Fruit fly (Drosophila melanogaster) whole organism, embryonic: ENCODE data around the gene SclB.
A peak's percentile ranks its signal among the peaks of the same experiment; 100 is the strongest.

Experiments used
- Bdp1 ChIP-seq: fragments of 200-800 bp; sonication (Bioruptor generic); optimal IDR thresholded peaks from 3 replicates; lab custom pipeline; 2016; ENCODE audit warnings: missing biosample characterization, missing genetic modification characterization
- Bgb ChIP-seq: fragments of 200-800 bp; sonication (Bioruptor generic); IDR thresholded peaks from 2 replicates; pipeline ENCODE4 v1.3.6; 2022; ENCODE audit warnings: missing biosample characterization, missing genetic modification characterization; ENCODE audit not compliant: partially characterized antibody
- CG12391 ChIP-seq: fragments of 200-800 bp; sonication (Bioruptor generic); optimal IDR thresholded peaks from 3 replicates; lab custom pipeline; 2018; ENCODE audit warnings: missing biosample characterization, mild to moderate bottlenecking, missing genetic modification characterization, moderate library complexity
- CG13287 ChIP-seq: fragments of 200-800 bp; sonication (Bioruptor generic); IDR thresholded peaks from 2 replicates; pipeline ENCODE4 v1.3.6; 2022; ENCODE audit warnings: missing biosample characterization, missing genetic modification characterization; ENCODE audit not compliant: partially characterized antibody
- CG1603 ChIP-seq: fragments of 200-800 bp; sonication (Bioruptor generic); optimal IDR thresholded peaks from 2 replicates; lab custom pipeline; 2019; ENCODE audit warnings: missing biosample characterization, mild to moderate bottlenecking, missing genetic modification characterization, moderate library complexity
- CG16813 ChIP-seq: fragments of 200-800 bp; sonication (Bioruptor generic); IDR thresholded peaks from 3 replicates; pipeline ENCODE4 v1.3.6; 2022; ENCODE audit warnings: missing biosample characterization, missing genetic modification characterization; ENCODE audit not compliant: partially characterized antibody
- CG18011 ChIP-seq: fragments of 200-800 bp; sonication (Bioruptor generic); optimal IDR thresholded peaks from 2 replicates; lab custom pipeline; 2017; ENCODE audit warnings: missing biosample characterization, missing genetic modification characterization, mild to moderate bottlenecking, moderate library complexity, missing genotype
- CG2116 ChIP-seq: fragments of 200-800 bp; sonication (Bioruptor generic); optimal IDR thresholded peaks from 3 replicates; lab custom pipeline; 2018; ENCODE audit warnings: missing biosample characterization, mild to moderate bottlenecking, missing genetic modification characterization
- CG2875 ChIP-seq: fragments of 200-800 bp; sonication (Bioruptor generic); optimal IDR thresholded peaks from 2 replicates; lab custom pipeline; 2017; ENCODE audit warnings: missing biosample characterization, mild to moderate bottlenecking, missing genetic modification characterization, missing genetic modification reagents
- CG32772 ChIP-seq: fragments of 200-800 bp; sonication (Bioruptor generic); IDR thresholded peaks from 2 replicates; pipeline ENCODE4 v1.3.6; 2022; ENCODE audit warnings: missing biosample characterization, missing genetic modification characterization
- CG34224 ChIP-seq: fragments of 200-800 bp; sonication (Bioruptor generic); IDR thresholded peaks from 3 replicates; pipeline ENCODE4 v1.3.6; 2022; ENCODE audit warnings: missing biosample characterization, missing genetic modification characterization; ENCODE audit not compliant: partially characterized antibody
- CG3838 ChIP-seq: fragments of 200-800 bp; sonication (Bioruptor generic); optimal IDR thresholded peaks from 3 replicates; lab custom pipeline; 2016; ENCODE audit warnings: missing biosample characterization, missing genetic modification characterization
- CG4617 ChIP-seq: fragments of 200-800 bp; sonication (Bioruptor generic); optimal IDR thresholded peaks from 3 replicates; lab custom pipeline; 2016; ENCODE audit warnings: missing biosample characterization, missing genetic modification characterization, borderline replicate concordance
- CoRest ChIP-seq: fragments of 200-800 bp; sonication (Bioruptor generic); optimal IDR thresholded peaks from 3 replicates; lab custom pipeline; 2018; ENCODE audit warnings: missing biosample characterization, mild to moderate bottlenecking, missing genetic modification characterization, moderate library complexity
- Deaf1 ChIP-seq: fragments of 200-800 bp; optimal IDR thresholded peaks from 3 replicates; lab custom pipeline; 2019; ENCODE audit warnings: missing biosample characterization, mild to moderate bottlenecking, missing genetic modification characterization, moderate library complexity
- Dek ChIP-seq: fragments of 200-800 bp; sonication (Bioruptor generic); optimal IDR thresholded peaks from 3 replicates; lab custom pipeline; 2019; ENCODE audit warnings: missing biosample characterization, mild to moderate bottlenecking, missing genetic modification characterization, moderate library complexity
- Dll ChIP-seq: fragments of 200-800 bp; sonication (Bioruptor generic); IDR thresholded peaks from 4 replicates; pipeline ENCODE4 v1.3.6; 2022; ENCODE audit warnings: missing biosample characterization, missing genetic modification characterization; ENCODE audit not compliant: partially characterized antibody
- Dref ChIP-seq: fragments of 200-800 bp; sonication (Bioruptor generic); IDR thresholded peaks from 2 replicates; pipeline ENCODE4 v1.3.6; 2022; ENCODE audit warnings: missing biosample characterization, missing genetic modification characterization
- Ets97D ChIP-seq: fragments of 200-800 bp; sonication (Bioruptor generic); optimal IDR thresholded peaks from 3 replicates; lab custom pipeline; 2016; ENCODE audit warnings: missing biosample characterization, missing genetic modification characterization
- GATAe ChIP-seq: fragments of 200-800 bp; sonication (Bioruptor generic); conservative IDR thresholded peaks from 2 replicates; pipeline ENCODE4 v1.3.6; 2022; ENCODE audit warnings: missing biosample characterization, missing genetic modification characterization
- HLH4C ChIP-seq: fragments of 200-800 bp; sonication (Bioruptor generic); IDR thresholded peaks from 3 replicates; pipeline ENCODE4 v1.3.6; 2022; ENCODE audit warnings: missing biosample characterization, missing genetic modification characterization; ENCODE audit not compliant: partially characterized antibody
- Hand ChIP-seq: fragments of 200-800 bp; sonication (Bioruptor generic); optimal IDR thresholded peaks from 2 replicates; lab custom pipeline; 2017; ENCODE audit warnings: mild to moderate bottlenecking, missing biosample characterization, missing genetic modification reagents, missing genetic modification characterization
- Nf-YC ChIP-seq: fragments of 200-800 bp; optimal IDR thresholded peaks from 3 replicates; lab custom pipeline; 2019; ENCODE audit warnings: missing biosample characterization, mild to moderate bottlenecking, missing genetic modification characterization, moderate library complexity
- Opbp ChIP-seq: fragments of 200-800 bp; sonication (Bioruptor generic); IDR thresholded peaks from 3 replicates; pipeline ENCODE4 v1.3.6; 2022; ENCODE audit warnings: missing biosample characterization, missing genetic modification characterization; ENCODE audit not compliant: partially characterized antibody
- Rfx ChIP-seq: fragments of 200-800 bp; sonication (Bioruptor generic); IDR thresholded peaks from 2 replicates; pipeline ENCODE4 v1.3.6; 2022; ENCODE audit warnings: missing biosample characterization, missing genetic modification characterization
- Sin3A ChIP-seq: fragments of >200 bp; optimal IDR thresholded peaks from 2 replicates; lab custom pipeline; 2018
- Sry-δ ChIP-seq: fragments of 200-800 bp; sonication (Bioruptor generic); optimal IDR thresholded peaks from 2 replicates; lab custom pipeline; 2016; ENCODE audit warnings: missing biosample characterization, missing genetic modification characterization
- Stat92E ChIP-seq, 3 experiments: fragments of >200 bp in 2 of 3; fragments of 200-800 bp in 1 of 3; sonication (Bioruptor generic) in 1 of 3; optimal IDR thresholded peaks; 2 replicates each; lab custom pipeline; 2017 to 2019; ENCODE audit warnings: missing biosample characterization in 3 of 3, missing genetic modification characterization in 3 of 3, mild to moderate bottlenecking in 1 of 3, moderate library complexity in 1 of 3
- YL-1 ChIP-seq: fragments of 200-800 bp; sonication (Bioruptor generic); optimal IDR thresholded peaks from 3 replicates; lab custom pipeline; 2017; ENCODE audit warnings: missing biosample characterization, mild to moderate bottlenecking, missing genetic modification characterization
- amos ChIP-seq: fragments of 200-800 bp; sonication (Bioruptor generic); IDR thresholded peaks from 2 replicates; pipeline ENCODE4 v1.3.6; 2022; ENCODE audit warnings: missing biosample characterization, missing genetic modification characterization; ENCODE audit not compliant: partially characterized antibody
- ap ChIP-seq: fragments of 200-800 bp; sonication (Bioruptor generic); IDR thresholded peaks from 2 replicates; pipeline ENCODE4 v1.3.6; 2022; ENCODE audit warnings: missing biosample characterization, missing genetic modification characterization
- ato ChIP-seq: fragments of 200-800 bp; sonication (Bioruptor generic); IDR thresholded peaks from 2 replicates; pipeline ENCODE4 v1.3.6; 2022; ENCODE audit warnings: missing biosample characterization, missing genetic modification characterization; ENCODE audit not compliant: partially characterized antibody
- bbx ChIP-seq: fragments of 200-800 bp; sonication (Bioruptor generic); IDR thresholded peaks from 2 replicates; pipeline ENCODE4 v1.3.6; 2022; ENCODE audit warnings: missing biosample characterization, missing genetic modification characterization; ENCODE audit not compliant: partially characterized antibody
- chinmo ChIP-seq: fragments of 200-800 bp; sonication (Bioruptor generic); IDR thresholded peaks from 4 replicates; pipeline ENCODE4 v1.3.6; 2022; ENCODE audit warnings: missing biosample characterization, missing genetic modification characterization; ENCODE audit not compliant: partially characterized antibody
- ci ChIP-seq: fragments of 200-800 bp; sonication (Bioruptor generic); IDR thresholded peaks from 3 replicates; pipeline ENCODE4 v1.3.6; 2022; ENCODE audit warnings: missing biosample characterization, missing genetic modification characterization
- crp ChIP-seq, 2 experiments: fragments of 200-800 bp; sonication (Bioruptor generic); optimal IDR thresholded peaks; 2 replicates in 1 of 2; 3 replicates in 1 of 2; lab custom pipeline; 2017; ENCODE audit warnings: missing biosample characterization in 2 of 2, missing genetic modification characterization in 2 of 2, mild to moderate bottlenecking in 1 of 2, moderate library complexity in 1 of 2
- dan ChIP-seq: fragments of 200-800 bp; sonication (Bioruptor generic); IDR thresholded peaks from 2 replicates; pipeline ENCODE4 v1.3.6; 2022; ENCODE audit warnings: missing biosample characterization, missing genetic modification characterization
- esg ChIP-seq: fragments of 200-800 bp; sonication (Bioruptor generic); conservative IDR thresholded peaks from 2 replicates; pipeline ENCODE4 v1.3.6; 2022; ENCODE audit warnings: missing biosample characterization, missing genetic modification characterization
- eve ChIP-seq, 2 experiments: fragments of >200 bp; optimal IDR thresholded peaks; 2 replicates each; lab custom pipeline; 2017; ENCODE audit warnings: missing biosample characterization in 2 of 2, missing genetic modification characterization in 2 of 2
- exex ChIP-seq: fragments of 200-800 bp; sonication (Bioruptor generic); optimal IDR thresholded peaks from 4 replicates; lab custom pipeline; 2018; ENCODE audit warnings: missing biosample characterization, mild to moderate bottlenecking, missing genetic modification characterization, moderate library complexity
- hbn ChIP-seq: fragments of 200-800 bp; sonication (Bioruptor generic); IDR thresholded peaks from 2 replicates; pipeline ENCODE4 v1.3.6; 2022; ENCODE audit warnings: missing biosample characterization, missing genetic modification characterization; ENCODE audit not compliant: partially characterized antibody
- inv ChIP-seq: fragments of 200-800 bp; sonication (Bioruptor generic); IDR thresholded peaks from 2 replicates; pipeline ENCODE4 v1.3.6; 2022; ENCODE audit warnings: missing biosample characterization, missing genetic modification characterization; ENCODE audit not compliant: partially characterized antibody
- nau ChIP-seq: fragments of 200-800 bp; sonication (Bioruptor generic); optimal IDR thresholded peaks from 3 replicates; lab custom pipeline; 2017; ENCODE audit warnings: missing biosample characterization, mild to moderate bottlenecking, missing genetic modification characterization, missing genetic modification reagents
- sna ChIP-seq: fragments of 200-800 bp; sonication (Bioruptor generic); IDR thresholded peaks from 2 replicates; pipeline ENCODE4 v1.3.6; 2022; ENCODE audit warnings: missing biosample characterization, missing genetic modification characterization; ENCODE audit not compliant: partially characterized antibody
- stwl ChIP-seq: fragments of 200-800 bp; sonication (Bioruptor generic); optimal IDR thresholded peaks from 3 replicates; lab custom pipeline; 2018; ENCODE audit warnings: missing biosample characterization, mild to moderate bottlenecking, missing genetic modification characterization, moderate library complexity
- trem ChIP-seq: fragments of 200-800 bp; optimal IDR thresholded peaks from 3 replicates; lab custom pipeline; 2019; ENCODE audit warnings: missing biosample characterization, mild to moderate bottlenecking, missing genetic modification characterization, moderate library complexity
- vnd ChIP-seq: fragments of 200-800 bp; sonication (Bioruptor generic); IDR thresholded peaks from 3 replicates; pipeline ENCODE4 v1.3.6; 2022; ENCODE audit warnings: missing biosample characterization, missing genetic modification characterization; ENCODE audit not compliant: partially characterized antibody
- zen ChIP-seq: fragments of 200-800 bp; sonication (Bioruptor generic); optimal IDR thresholded peaks from 3 replicates; lab custom pipeline; 2018; ENCODE audit warnings: missing biosample characterization, mild to moderate bottlenecking, missing genetic modification characterization, moderate library complexity

The SclB gene

DNA sequence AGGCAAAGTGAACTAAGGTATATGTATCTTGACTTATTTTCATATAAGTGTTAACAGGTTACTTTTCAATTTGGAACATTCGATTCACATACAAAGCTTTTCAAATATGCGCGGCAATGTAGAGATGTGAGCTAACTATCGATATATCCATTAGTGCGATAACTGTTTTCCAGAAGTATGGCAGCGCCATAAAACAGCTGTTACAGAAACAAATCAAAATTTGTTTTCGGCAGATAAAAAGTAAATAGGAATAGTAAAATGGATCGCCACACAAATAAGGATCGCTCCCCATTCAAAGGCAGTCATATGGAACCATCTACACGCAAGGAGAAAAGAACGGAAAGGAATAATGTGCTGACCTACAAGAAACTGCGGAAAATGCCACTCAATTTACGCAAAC lies 41.5 kb downstream of the SclB start, which contains the start of the genes CG32832, CG31743 and CG34313 (continued):
- TF ChIP-seq Bdp1 (GFP tag; lab: Kevin White, UChicago) (no peak), Ets97D (GFP tag; lab: Kevin White, UChicago) (peak; percentile 52), CG4617 (peak; percentile 65), Sry-δ (peak; percentile 95), chinmo (GFP tag; lab: Robert Waterston, UW) (peak; percentile 79; the same call in 3 of the 4 replicates), GATAe (GFP tag; lab: Robert Waterston, UW) (no peak), esg (GFP tag; lab: Robert Waterston, UW) (no peak), ap (GFP tag; lab: Robert Waterston, UW) (no peak), ato (GFP tag; lab: Robert Waterston, UW) (0 out of 2 replicates have a peak, but pooled peaks have one; percentile 25), CG3838 (no peak), Rfx (GFP tag; lab: Robert Waterston, UW) (no peak), Stat92E (GFP tag; optimal IDR thresholded peaks at IDR 0.05; lab: Kevin White, UChicago) (peak in 1 of 3 experiments; percentile 35), CG16813 (GFP tag; lab: Robert Waterston, UW) (peak; percentile 74), CG2116 (GFP tag; lab: Kevin White, UChicago) (peak; percentile 49), Hand (no peak), CoRest (peak; percentile 20), CG34224 (GFP tag; lab: Robert Waterston, UW) (peak; percentile 79), exex (tag; lab: Kevin White, UChicago) (peak; percentile 20), stwl (tag; lab: Kevin White, UChicago) (peak; percentile 82), dan (GFP tag; lab: Robert Waterston, UW) (no peak), bbx (GFP tag; lab: Robert Waterston, UW) (peak; percentile 80), CG1603 (peak; percentile 55), Dll (GFP tag; lab: Robert Waterston, UW) (peak; percentile 79), CG13287 (GFP tag; lab: Robert Waterston, UW) (peak; percentile 90), nau (GFP tag; lab: Kevin White, UChicago) (peak; percentile 32), YL-1 (GFP tag; lab: Kevin White, UChicago) (peak; percentile 12), ci (peak; percentile 39; the same call in 1 of the 3 replicates), Dref (peak; percentile 87), vnd (GFP tag; lab: Robert Waterston, UW) (peak; percentile 42; the same call in 1 of the 3 replicates), eve (GFP tag; optimal IDR thresholded peaks at IDR 0.05; lab: Kevin White, UChicago) (peak in 1 of 2 experiments; percentile 62), Bgb (GFP tag; lab: Robert Waterston, UW) (peak; percentile 76), inv (GFP tag; lab: Robert Waterston, UW) (peak; percentile 58), CG12391 (tag; lab: Kevin White, UChicago) (no peak), trem (tag; lab: Kevin White, UChicago) (peak; percentile 93), Deaf1 (peak; percentile 43), crp (GFP tag; optimal IDR thresholded peaks at IDR 0.05; lab: Kevin White, UChicago) (peak; percentile 77 to 97), Sin3A (lab: Kevin White, UChicago) (peak; percentile 9), HLH4C (peak; percentile 58), Nf-YC (tag; lab: Kevin White, UChicago) (peak; percentile 30), CG18011 (no peak), CG32772 (GFP tag; lab: Robert Waterston, UW) (no peak), CG2875 (no peak), zen (tag; lab: Kevin White, UChicago) (peak; percentile 9), Opbp (GFP tag; lab: Robert Waterston, UW) (peak; percentile 82), sna (GFP tag; lab: Robert Waterston, UW) (peak; percentile 77), amos (GFP tag; lab: Robert Waterston, UW) (peak; percentile 78; the same call in 1 of the 2 replicates), hbn (peak; percentile 79), Dek (tag; lab: Kevin White, UChicago) (no peak)
